Fruit fly (Drosophila melanogaster) whole organism, pupa: ENCODE measurements around the gene Lrr47.

Source experiments
- CG12605 ChIP-seq: fragments of 200-800 bp; sonication (Bioruptor generic); IDR thresholded peaks from 2 replicates; pipeline ENCODE4 v1.3.6; 2022; ENCODE audit warnings: missing biosample characterization, missing genetic modification characterization
- CG13204 ChIP-seq: fragments of 200-800 bp; sonication (Bioruptor generic); optimal IDR thresholded peaks from 2 replicates; lab custom pipeline; 2018; ENCODE audit warnings: missing biosample characterization, mild to moderate bottlenecking, missing genetic modification characterization, moderate library complexity
- CG32121 ChIP-seq: fragments of 200-800 bp; sonication (Bioruptor generic); IDR thresholded peaks from 2 replicates; pipeline ENCODE4 v1.3.6; 2022; ENCODE audit warnings: missing biosample characterization, missing genetic modification characterization
- CG4496 ChIP-seq: fragments of 200-800 bp; sonication (Bioruptor generic); IDR thresholded peaks from 3 replicates; pipeline ENCODE4 v1.3.6; 2022; ENCODE audit warnings: missing biosample characterization, missing genetic modification characterization
- CG8159 ChIP-seq: fragments of 200-800 bp; sonication (Bioruptor generic); optimal IDR thresholded peaks from 3 replicates; lab custom pipeline; 2018; ENCODE audit warnings: missing biosample characterization, mild to moderate bottlenecking, missing genetic modification characterization, moderate library complexity
- CG8301 ChIP-seq: fragments of 200-800 bp; sonication (Bioruptor generic); optimal IDR thresholded peaks from 2 replicates; lab custom pipeline; 2018; ENCODE audit warnings: missing biosample characterization, mild to moderate bottlenecking, missing genetic modification characterization
- D1 ChIP-seq: fragments of 200-800 bp; sonication (Bioruptor generic); optimal IDR thresholded peaks from 2 replicates; lab custom pipeline; 2018; ENCODE audit warnings: missing biosample characterization, mild to moderate bottlenecking, missing genetic modification characterization, moderate library complexity
- EcR ChIP-seq: fragments of 200-800 bp; sonication (Bioruptor generic); optimal IDR thresholded peaks from 3 replicates; lab custom pipeline; 2019; ENCODE audit warnings: missing biosample characterization, missing genetic modification characterization, mild to moderate bottlenecking, moderate library complexity, missing genetic modification reagents
- Ets98B ChIP-seq: fragments of 200-800 bp; sonication (Bioruptor generic); IDR thresholded peaks from 2 replicates; pipeline ENCODE4 v1.3.6; 2022; ENCODE audit warnings: missing biosample characterization, missing genetic modification characterization
- Snoo ChIP-seq: fragments of 200-800 bp; sonication (Bioruptor generic); optimal IDR thresholded peaks from 3 replicates; lab custom pipeline; 2017; ENCODE audit warnings: missing biosample characterization, mild to moderate bottlenecking, missing genetic modification characterization, inconsistent platforms
- rn ChIP-seq: fragments of 200-800 bp; sonication (Bioruptor generic); IDR thresholded peaks from 2 replicates; pipeline ENCODE4 v1.3.6; 2022; ENCODE audit warnings: missing biosample characterization, missing genetic modification characterization

DNA sequence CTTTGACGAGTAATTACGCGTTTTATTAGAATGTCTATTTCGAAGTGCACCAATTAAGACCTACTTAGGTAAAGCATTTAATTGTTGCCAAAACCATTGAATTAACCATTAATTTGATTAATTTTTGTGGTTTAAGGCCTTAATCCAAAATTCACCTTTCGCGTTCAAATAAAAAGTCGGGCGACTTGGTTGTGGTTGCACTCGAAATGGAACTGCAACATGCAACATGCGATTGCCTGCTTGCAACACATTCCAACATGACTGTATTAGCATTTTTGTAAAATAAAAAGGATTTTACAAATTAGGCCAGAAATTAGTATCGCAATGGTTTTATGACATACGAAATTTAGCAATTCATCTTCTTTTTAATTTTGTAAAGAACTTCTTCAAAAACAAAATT lies 42.3 kb upstream of the Lrr47 start:
- TF ChIP-seq EcR (GFP tag; lab: Kevin White, UChicago) (no peak), D1 (tag; lab: Kevin White, UChicago) (no peak), Snoo (tag; lab: Kevin White, UChicago) (no peak), CG13204 (GFP tag; lab: Kevin White, UChicago) (no peak), CG4496 (GFP tag; lab: Robert Waterston, UW) (no peak), rn (no peak), CG8301 (tag; lab: Kevin White, UChicago) (no peak), Ets98B (no peak), CG8159 (tag; lab: Kevin White, UChicago) (no peak), CG12605 (GFP tag; lab: Robert Waterston, UW) (no peak), CG32121 (GFP tag; lab: Robert Waterston, UW) (no peak)
